Fruit fly (Drosophila melanogaster) whole organism, embryonic: Measurements from ENCODE around the gene CG14194.
A peak's percentile ranks its signal among the peaks of the same experiment; 100 is the strongest.

Experiments
- Atf-2 ChIP-seq: fragments of 200-800 bp; sonication (Bioruptor generic); optimal IDR thresholded peaks from 2 replicates; lab custom pipeline; 2016; ENCODE audit warnings: missing biosample characterization, missing genetic modification characterization
- Awh ChIP-seq: fragments of 200-800 bp; sonication (Bioruptor generic); IDR thresholded peaks from 2 replicates; pipeline ENCODE4, ENCODE4 v1.3.6; 2022; ENCODE audit warnings: missing biosample characterization, missing genetic modification characterization
- Blimp-1 ChIP-seq: fragments of 200-800 bp; sonication (Bioruptor generic); optimal IDR thresholded peaks from 3 replicates; lab custom pipeline; 2018; ENCODE audit warnings: missing biosample characterization, missing genetic modification characterization, mild to moderate bottlenecking, moderate library complexity, missing genetic modification reagents
- CG10431 ChIP-seq: fragments of 200-800 bp; sonication (Bioruptor generic); optimal IDR thresholded peaks from 3 replicates; lab custom pipeline; 2018; ENCODE audit warnings: missing biosample characterization, mild to moderate bottlenecking, missing genetic modification characterization
- CG10462 ChIP-seq: fragments of 200-800 bp; sonication (Bioruptor generic); optimal IDR thresholded peaks from 2 replicates; lab custom pipeline; 2016; ENCODE audit warnings: missing biosample characterization, missing genetic modification characterization
- CG12155 ChIP-seq: fragments of 200-800 bp; sonication (Bioruptor generic); optimal IDR thresholded peaks from 3 replicates; lab custom pipeline; 2016; ENCODE audit warnings: missing biosample characterization, missing genetic modification characterization
- CG12391 ChIP-seq: fragments of 200-800 bp; sonication (Bioruptor generic); optimal IDR thresholded peaks from 3 replicates; lab custom pipeline; 2018; ENCODE audit warnings: missing biosample characterization, mild to moderate bottlenecking, missing genetic modification characterization, moderate library complexity
- CG14860 ChIP-seq: fragments of 200-800 bp; sonication (Bioruptor generic); IDR thresholded peaks from 3 replicates; pipeline ENCODE4 v1.3.6; 2022; ENCODE audit warnings: missing biosample characterization, missing genetic modification characterization; ENCODE audit not compliant: partially characterized antibody
- CG17385 ChIP-seq: fragments of 200-800 bp; sonication (Bioruptor generic); optimal IDR thresholded peaks from 3 replicates; lab custom pipeline; 2018; ENCODE audit warnings: missing biosample characterization, mild to moderate bottlenecking, missing genetic modification characterization
- CG17612 ChIP-seq: fragments of 200-800 bp; sonication (Bioruptor generic); IDR thresholded peaks from 2 replicates; pipeline ENCODE4 v1.3.6; 2022; ENCODE audit warnings: missing biosample characterization, missing genetic modification characterization
- CG17912 ChIP-seq: fragments of 200-800 bp; sonication (Bioruptor generic); optimal IDR thresholded peaks from 2 replicates; lab custom pipeline; 2018; ENCODE audit warnings: missing biosample characterization, mild to moderate bottlenecking, missing genetic modification characterization
- CG1792 ChIP-seq: fragments of 200-800 bp; sonication (Bioruptor generic); optimal IDR thresholded peaks from 2 replicates; lab custom pipeline; 2016; ENCODE audit warnings: missing biosample characterization, missing genetic modification characterization
- CG18262 ChIP-seq: fragments of 200-800 bp; optimal IDR thresholded peaks from 3 replicates; lab custom pipeline; 2019; ENCODE audit warnings: missing biosample characterization, mild to moderate bottlenecking, missing genetic modification characterization, moderate library complexity
- CG1832 ChIP-seq: fragments of 200-800 bp; sonication (Bioruptor generic); optimal IDR thresholded peaks from 2 replicates; lab custom pipeline; 2017; ENCODE audit warnings: missing biosample characterization, mild to moderate bottlenecking, missing genetic modification characterization, inconsistent platforms
- CG18764 ChIP-seq: fragments of 200-800 bp; sonication (Bioruptor generic); optimal IDR thresholded peaks from 3 replicates; lab custom pipeline; 2016; ENCODE audit warnings: missing biosample characterization, missing genetic modification characterization
- CG2120 ChIP-seq: fragments of 200-800 bp; sonication (Bioruptor generic); optimal IDR thresholded peaks from 3 replicates; lab custom pipeline; 2016; ENCODE audit warnings: missing biosample characterization, missing genetic modification characterization
- CG31388 ChIP-seq: fragments of 200-800 bp; sonication (Bioruptor generic); optimal IDR thresholded peaks from 2 replicates; lab custom pipeline; 2016; ENCODE audit warnings: missing biosample characterization, missing genetic modification characterization
- CG34422 ChIP-seq: fragments of 200-800 bp; sonication (Bioruptor generic); IDR thresholded peaks from 3 replicates; pipeline ENCODE4 v1.3.6; 2022; ENCODE audit warnings: missing biosample characterization, missing genetic modification characterization
- CG6689 ChIP-seq: fragments of 200-800 bp; sonication (Bioruptor generic); IDR thresholded peaks from 2 replicates; pipeline ENCODE4 v1.3.6; 2022; ENCODE audit warnings: missing biosample characterization, missing genetic modification characterization
- CG6791 ChIP-seq: fragments of 200-800 bp; sonication (Bioruptor generic); IDR thresholded peaks from 3 replicates; pipeline ENCODE4 v1.3.6; 2022; ENCODE audit warnings: missing biosample characterization, missing genetic modification characterization; ENCODE audit not compliant: partially characterized antibody
- CG7372 ChIP-seq: fragments of 200-800 bp; sonication (Bioruptor generic); IDR thresholded peaks from 2 replicates; pipeline ENCODE4 v1.3.6; 2022; ENCODE audit warnings: missing biosample characterization, missing genetic modification characterization
- CG8478 ChIP-seq: fragments of >200 bp; optimal IDR thresholded peaks from 2 replicates; lab custom pipeline; 2018
- CG9215 ChIP-seq: fragments of 200-800 bp; sonication (Bioruptor generic); IDR thresholded peaks from 2 replicates; pipeline ENCODE4 v1.3.6; 2022; ENCODE audit warnings: missing biosample characterization, missing genetic modification characterization
- ERR ChIP-seq: fragments of 200-800 bp; sonication (Bioruptor generic); optimal IDR thresholded peaks from 2 replicates; lab custom pipeline; 2016; ENCODE audit warnings: missing biosample characterization, missing genetic modification characterization
- HLH4C ChIP-seq: fragments of 200-800 bp; sonication (Bioruptor generic); IDR thresholded peaks from 3 replicates; pipeline ENCODE4 v1.3.6; 2022; ENCODE audit warnings: missing biosample characterization, missing genetic modification characterization; ENCODE audit not compliant: partially characterized antibody
- MBD-R2 ChIP-seq: fragments of 200-800 bp; sonication (Bioruptor generic); IDR thresholded peaks from 2 replicates; pipeline ENCODE4 v1.3.6; 2022; ENCODE audit warnings: missing biosample characterization, missing genetic modification characterization
- Max ChIP-seq: fragments of 200-800 bp; sonication (Bioruptor generic); optimal IDR thresholded peaks from 2 replicates; lab custom pipeline; 2016; ENCODE audit warnings: missing biosample characterization, mild to moderate bottlenecking, missing genetic modification characterization
- Sox102F ChIP-seq: fragments of 200-800 bp; sonication (Bioruptor generic); optimal IDR thresholded peaks from 2 replicates; lab custom pipeline; 2018; ENCODE audit warnings: missing biosample characterization, mild to moderate bottlenecking, missing genetic modification characterization, moderate library complexity
- Spps ChIP-seq: fragments of 200-800 bp; sonication (Bioruptor generic); optimal IDR thresholded peaks from 2 replicates; lab custom pipeline; 2018; ENCODE audit warnings: missing biosample characterization, mild to moderate bottlenecking, missing genetic modification characterization
- Sry-β ChIP-seq: fragments of 200-800 bp; sonication (Bioruptor generic); optimal IDR thresholded peaks from 2 replicates; lab custom pipeline; 2018; ENCODE audit warnings: missing biosample characterization, mild to moderate bottlenecking, missing genetic modification characterization, moderate library complexity
- TFAM ChIP-seq: fragments of 200-800 bp; sonication (Bioruptor generic); optimal IDR thresholded peaks from 2 replicates; lab custom pipeline; 2017; ENCODE audit warnings: missing biosample characterization, missing genetic modification characterization, inconsistent platforms
- Taf1 ChIP-seq: fragments of 200-800 bp; sonication (Bioruptor generic); IDR thresholded peaks from 2 replicates; pipeline ENCODE4 v1.3.6; 2022; ENCODE audit warnings: missing biosample characterization, missing genetic modification characterization
- amos ChIP-seq: fragments of 200-800 bp; sonication (Bioruptor generic); IDR thresholded peaks from 2 replicates; pipeline ENCODE4 v1.3.6; 2022; ENCODE audit warnings: missing biosample characterization, missing genetic modification characterization; ENCODE audit not compliant: partially characterized antibody
- aop ChIP-seq: fragments of 200-800 bp; sonication (Bioruptor generic); IDR thresholded peaks from 2 replicates; pipeline ENCODE4 v1.3.6; 2022; ENCODE audit warnings: missing biosample characterization, missing genetic modification characterization
- ara ChIP-seq: fragments of 200-800 bp; sonication (Bioruptor generic); IDR thresholded peaks from 2 replicates; pipeline ENCODE4 v1.3.6; 2022; ENCODE audit warnings: missing biosample characterization, missing genetic modification characterization
- bsh ChIP-seq, 2 experiments: fragments of 200-800 bp; sonication (Bioruptor generic); optimal IDR thresholded peaks; 2 replicates each; lab custom pipeline; 2017 to 2018; ENCODE audit warnings: mild to moderate bottlenecking in 2 of 2, missing biosample characterization in 2 of 2, missing genetic modification characterization in 2 of 2, moderate library complexity in 1 of 2
- chif ChIP-seq, 2 experiments: fragments of 200-800 bp; sonication (Bioruptor generic); optimal IDR thresholded peaks; 3 replicates each; lab custom pipeline; 2016; ENCODE audit warnings: missing biosample characterization in 2 of 2, missing genetic modification characterization in 2 of 2
- gcm ChIP-seq: fragments of 200-800 bp; sonication (Bioruptor generic); optimal IDR thresholded peaks from 2 replicates; lab custom pipeline; 2019; ENCODE audit warnings: missing biosample characterization, mild to moderate bottlenecking, missing genetic modification characterization, moderate library complexity
- gem ChIP-seq: fragments of 200-800 bp; sonication (Bioruptor generic); optimal IDR thresholded peaks from 2 replicates; lab custom pipeline; 2019; ENCODE audit warnings: missing biosample characterization, mild to moderate bottlenecking, missing genetic modification characterization, moderate library complexity
- gfzf ChIP-seq: fragments of 200-800 bp; sonication (Bioruptor generic); optimal IDR thresholded peaks from 2 replicates; lab custom pipeline; 2016; ENCODE audit warnings: missing biosample characterization, mild to moderate bottlenecking, missing genetic modification characterization, moderate library complexity
- jigr1 ChIP-seq: fragments of 200-800 bp; sonication (Bioruptor generic); IDR thresholded peaks from 3 replicates; pipeline ENCODE4 v1.3.6; 2022; ENCODE audit warnings: missing biosample characterization, missing genetic modification characterization
- lbe ChIP-seq: fragments of 200-800 bp; sonication (Bioruptor generic); optimal IDR thresholded peaks from 2 replicates; lab custom pipeline; 2016; ENCODE audit warnings: missing biosample characterization, mild to moderate bottlenecking, missing genetic modification characterization
- maf-S ChIP-seq: fragments of 200-800 bp; sonication (Bioruptor generic); optimal IDR thresholded peaks from 2 replicates; lab custom pipeline; 2016; ENCODE audit warnings: missing biosample characterization, missing genetic modification characterization
- pho ChIP-seq: fragments of 200-800 bp; sonication (Bioruptor generic); optimal IDR thresholded peaks from 2 replicates; lab custom pipeline; 2016; ENCODE audit warnings: missing biosample characterization, missing genetic modification characterization
- pros ChIP-seq: fragments of 200-800 bp; sonication (Bioruptor generic); optimal IDR thresholded peaks from 3 replicates; lab custom pipeline; 2019; ENCODE audit warnings: missing biosample characterization, mild to moderate bottlenecking, missing genetic modification characterization, moderate library complexity
- ranshi ChIP-seq: fragments of 200-800 bp; sonication (Bioruptor generic); IDR thresholded peaks from 2 replicates; pipeline ENCODE4 v1.3.6; 2022; ENCODE audit warnings: missing biosample characterization, missing genetic modification characterization
- sens ChIP-seq: fragments of 200-800 bp; sonication (Bioruptor generic); peaks from one replicate; lab custom pipeline; 2016; ENCODE audit warnings: missing biosample characterization, missing genetic modification characterization
- stc ChIP-seq: fragments of 200-800 bp; sonication (Bioruptor generic); IDR thresholded peaks from 2 replicates; pipeline ENCODE4 v1.3.6; 2022; ENCODE audit warnings: missing biosample characterization, missing genetic modification characterization
- trem ChIP-seq: fragments of 200-800 bp; optimal IDR thresholded peaks from 3 replicates; lab custom pipeline; 2019; ENCODE audit warnings: missing biosample characterization, mild to moderate bottlenecking, missing genetic modification characterization, moderate library complexity
- trh ChIP-seq: fragments of 200-800 bp; sonication (Bioruptor generic); optimal IDR thresholded peaks from 2 replicates; lab custom pipeline; 2016; ENCODE audit warnings: missing biosample characterization, missing genetic modification characterization
- vvl ChIP-seq: fragments of 200-800 bp; sonication (Bioruptor generic); IDR thresholded peaks from 2 replicates; pipeline ENCODE4 v1.3.6; 2022; ENCODE audit warnings: missing biosample characterization, missing genetic modification characterization
- zfh1 ChIP-seq: fragments of 200-800 bp; sonication (Bioruptor generic); IDR thresholded peaks from 3 replicates; pipeline ENCODE4 v1.3.6; 2022; ENCODE audit warnings: missing biosample characterization, missing genetic modification characterization

CG14194 gene

DNA sequence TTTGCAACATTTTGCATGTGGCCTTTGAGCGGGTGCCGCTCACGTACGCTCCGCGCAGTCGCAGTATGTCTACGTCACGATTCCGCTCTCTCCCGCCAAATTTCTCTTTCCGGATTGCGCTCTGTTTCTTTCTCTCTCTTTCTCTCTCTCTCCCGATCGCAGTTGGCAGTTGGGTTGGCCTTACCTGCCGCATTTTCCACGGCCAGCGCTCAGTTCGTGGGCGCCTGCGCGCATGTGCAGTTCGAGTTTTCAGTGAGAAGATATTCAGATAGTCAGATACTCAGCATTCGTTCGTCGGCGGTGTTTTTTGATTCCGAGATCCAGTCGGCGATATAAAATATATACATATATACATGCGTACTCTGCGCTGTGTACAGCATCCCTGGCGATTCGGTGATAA lies 27.1 kb downstream of the CG14194 start, which contains the start of gene CG7884 (continued):
- TF ChIP-seq TFAM (GFP tag; lab: Kevin White, UChicago): no peak
- TF ChIP-seq gfzf (GFP tag; lab: Kevin White, UChicago): no peak
- peak; percentile 14 for TF ChIP-seq Blimp-1 (GFP tag; lab: Kevin White, UChicago)
- 0 out of 3 replicates have a peak, but pooled peaks have one; percentile 11 for TF ChIP-seq CG14860 (GFP tag; lab: Robert Waterston, UW)
- TF ChIP-seq CG12391 (tag; lab: Kevin White, UChicago): no peak
- TF ChIP-seq CG8478 (lab: Kevin White, UChicago): no peak
- TF ChIP-seq CG17385 (GFP tag; lab: Kevin White, UChicago): no peak
- no peak for TF ChIP-seq Taf1 (GFP tag; lab: Robert Waterston, UW)
- TF ChIP-seq CG31388 (GFP tag; lab: Kevin White, UChicago): no peak
- no peak for TF ChIP-seq bsh (GFP tag; optimal IDR thresholded peaks at IDR 0.05; lab: Kevin White, UChicago)
- no peak for TF ChIP-seq pros (GFP tag; lab: Kevin White, UChicago)
- no peak for TF ChIP-seq lbe (GFP tag; lab: Kevin White, UChicago)
- 0 out of 2 replicates have a peak, but pooled peaks have one; percentile 14 for TF ChIP-seq ara
- no peak for TF ChIP-seq chif (GFP tag; optimal IDR thresholded peaks at IDR 0.05; lab: Kevin White, UChicago)
- no peak for TF ChIP-seq MBD-R2 (GFP tag; lab: Robert Waterston, UW)
- TF ChIP-seq gem (tag; lab: Kevin White, UChicago): no peak
- TF ChIP-seq CG34422 (GFP tag; lab: Robert Waterston, UW): 0 out of 3 replicates have a peak, but pooled peaks have one; percentile 56
- no peak for TF ChIP-seq aop (GFP tag; lab: Robert Waterston, UW)
- TF ChIP-seq CG10431 (GFP tag; lab: Kevin White, UChicago): no peak
- no peak for TF ChIP-seq CG10462
- no peak for TF ChIP-seq trh (GFP tag; lab: Kevin White, UChicago)
- TF ChIP-seq CG1792 (GFP tag; lab: Kevin White, UChicago): no peak
- no peak for TF ChIP-seq maf-S (GFP tag; lab: Kevin White, UChicago)
- TF ChIP-seq sens (GFP tag; lab: Kevin White, UChicago): peak; percentile 73
- TF ChIP-seq stc (GFP tag; lab: Robert Waterston, UW): no peak
- TF ChIP-seq Atf-2 (GFP tag; lab: Kevin White, UChicago): no peak
- no peak for TF ChIP-seq CG7372 (GFP tag; lab: Robert Waterston, UW)
- TF ChIP-seq CG9215: no peak
- TF ChIP-seq ERR: no peak
- no peak for TF ChIP-seq CG6791 (GFP tag; lab: Robert Waterston, UW)
- TF ChIP-seq pho: no peak
- TF ChIP-seq vvl: peak; percentile 19; the same call in 1 of the 2 replicates
- TF ChIP-seq CG6689 (GFP tag; lab: Robert Waterston, UW): no peak
- TF ChIP-seq gcm (GFP tag; lab: Kevin White, UChicago): no peak
- TF ChIP-seq amos: no peak
- 0 out of 3 replicates have a peak, but pooled peaks have one; percentile 9 for TF ChIP-seq HLH4C (GFP tag; lab: Robert Waterston, UW)
- TF ChIP-seq CG18764 (GFP tag; lab: Kevin White, UChicago): no peak
- no peak for TF ChIP-seq CG12155
- TF ChIP-seq ranshi: no peak
- TF ChIP-seq trem (tag; lab: Kevin White, UChicago): no peak
- TF ChIP-seq Sox102F (GFP tag; lab: Kevin White, UChicago): no peak
- TF ChIP-seq Sry-β (GFP tag; lab: Kevin White, UChicago): no peak
- TF ChIP-seq jigr1 (GFP tag; lab: Robert Waterston, UW): no peak
- no peak for TF ChIP-seq Max (GFP tag; lab: Kevin White, UChicago)
- no peak for TF ChIP-seq Spps (tag; lab: Kevin White, UChicago)
- TF ChIP-seq CG17912 (GFP tag; lab: Kevin White, UChicago): no peak
- no peak for TF ChIP-seq Awh (GFP tag; lab: Robert Waterston, UW)
- TF ChIP-seq CG1832: peak; percentile 40
- no peak for TF ChIP-seq CG17612
- TF ChIP-seq zfh1 (GFP tag; lab: Robert Waterston, UW): 0 out of 3 replicates have a peak, but pooled peaks have one; percentile 38
- TF ChIP-seq CG18262 (tag; lab: Kevin White, UChicago): no peak
- no peak for TF ChIP-seq CG2120
